Worm (Caenorhabditis elegans) whole organism, L1 larva: ENCODE data around the gene F44A2.3.
A peak's percentile ranks its signal among the peaks of the same experiment; 100 is the strongest.

Experiments
- C04F5.9 ChIP-seq: sonication (generic microtip); optimal IDR thresholded peaks from 2 replicates; lab custom pipeline; 2016; ENCODE audit warnings: missing genetic modification characterization, missing compliant biosample characterization
- C16A3.4 ChIP-seq: fragments of 150-350 bp; optimal IDR thresholded peaks from 2 replicates; lab custom pipeline; 2014; ENCODE audit warnings: missing biosample characterization, missing genetic modification characterization
- F16B12.6 ChIP-seq: fragments of 150-350 bp; optimal IDR thresholded peaks from 2 replicates; lab custom pipeline; 2014; ENCODE audit warnings: missing biosample characterization, missing genetic modification characterization
- Y116A8C.19 ChIP-seq: sonication (generic microtip); optimal IDR thresholded peaks from 2 replicates; lab custom pipeline; 2016; ENCODE audit warnings: missing compliant biosample characterization, missing genetic modification characterization, borderline replicate concordance
- aha-1 ChIP-seq: fragments of 150-350 bp; optimal IDR thresholded peaks from 2 replicates; lab custom pipeline; 2014; ENCODE audit warnings: missing biosample characterization, missing genetic modification characterization
- alr-1 ChIP-seq: fragments of 200-800 bp; sonication (Bioruptor generic); optimal IDR thresholded peaks from 2 replicates; lab custom pipeline; 2018; ENCODE audit warnings: borderline replicate concordance, mild to moderate bottlenecking, missing genetic modification characterization, missing compliant biosample characterization
- aly-2 ChIP-seq: fragments of 150-350 bp; optimal IDR thresholded peaks from 2 replicates; lab custom pipeline; 2014; ENCODE audit warnings: missing biosample characterization, missing genetic modification characterization
- ama-1 ChIP-seq: fragments of 150-350 bp; optimal IDR thresholded peaks from 2 replicates; lab custom pipeline; 2014
- blmp-1 ChIP-seq: fragments of 150-350 bp; optimal IDR thresholded peaks from 2 replicates; lab custom pipeline; 2014; ENCODE audit warnings: missing biosample characterization, missing genetic modification characterization
- ceh-63 ChIP-seq: fragments of 200-800 bp; sonication (Bioruptor generic); optimal IDR thresholded peaks from 2 replicates; lab custom pipeline; 2018; ENCODE audit warnings: mild to moderate bottlenecking, missing genetic modification characterization, missing compliant biosample characterization
- ceh-88 ChIP-seq: fragments of 200-800 bp; sonication (Bioruptor generic); IDR thresholded peaks from 2 replicates; pipeline ENCODE4 v1.3.6; 2022; ENCODE audit warnings: missing genetic modification characterization, missing compliant biosample characterization
- ceh-90 ChIP-seq: sonication (generic microtip); optimal IDR thresholded peaks from 2 replicates; lab custom pipeline; 2016; ENCODE audit warnings: missing genetic modification characterization, missing compliant biosample characterization
- dpl-1 ChIP-seq, 3 experiments: fragments of 150-350 bp in 2 of 3; sonication (generic microtip) in 1 of 3; optimal IDR thresholded peaks; 2 replicates each; lab custom pipeline; 2014 to 2017; ENCODE audit warnings: missing biosample characterization in 3 of 3, missing genetic modification characterization in 3 of 3, missing genetic modification reagents in 3 of 3
- efl-1 ChIP-seq, 4 experiments: fragments of 150-350 bp; optimal IDR thresholded peaks in 3 of 4; peaks in 1 of 4; 1 replicate in 1 of 4; 2 replicates in 3 of 4; lab custom pipeline; 2014; ENCODE audit warnings: missing biosample characterization in 2 of 4, missing genetic modification characterization in 2 of 4, missing genetic modification reagents in 2 of 4
- efl-3 ChIP-seq: fragments of 200-800 bp; sonication (Bioruptor generic); optimal IDR thresholded peaks from 2 replicates; lab custom pipeline; 2018; ENCODE audit warnings: mild to moderate bottlenecking, missing genetic modification characterization, missing compliant biosample characterization
- elt-3 ChIP-seq, 6 experiments: fragments of 150-350 bp in 1 of 6; sonication (generic microtip); optimal IDR thresholded peaks; 2 replicates each; lab custom pipeline; 2017 to 2018; ENCODE audit warnings: missing biosample characterization in 6 of 6, missing genetic modification characterization in 6 of 6, inconsistent platforms in 1 of 6
- fkh-8 ChIP-seq: sonication (generic microtip); optimal IDR thresholded peaks from 2 replicates; lab custom pipeline; 2016; ENCODE audit warnings: mild to moderate bottlenecking, missing genetic modification characterization, missing compliant biosample characterization
- grh-1 ChIP-seq: fragments of 200-800 bp; sonication (Bioruptor generic); IDR thresholded peaks from 2 replicates; pipeline ENCODE4 v1.3.6; 2022; ENCODE audit warnings: missing genetic modification reagents, missing genetic modification characterization, missing compliant biosample characterization
- isw-1 ChIP-seq: fragments of 200-800 bp; sonication (Bioruptor generic); IDR thresholded peaks from 2 replicates; pipeline ENCODE4 v1.3.6; 2022; ENCODE audit warnings: missing genetic modification characterization, missing compliant biosample characterization
- lin-39 ChIP-seq: fragments of 150-350 bp; optimal IDR thresholded peaks from 2 replicates; lab custom pipeline; 2014; ENCODE audit warnings: missing biosample characterization, missing genetic modification reagents, missing genetic modification characterization
- lsy-2 ChIP-seq, 2 experiments: fragments of 150-350 bp; optimal IDR thresholded peaks; 2 replicates each; lab custom pipeline; 2014; ENCODE audit warnings: missing biosample characterization in 2 of 2, missing genetic modification characterization in 2 of 2
- nhr-19 ChIP-seq: fragments of 200-800 bp; sonication (Bioruptor generic); conservative IDR thresholded peaks from 2 replicates; pipeline ENCODE4 v1.3.6; 2022; ENCODE audit warnings: missing genetic modification characterization, missing compliant biosample characterization
- nhr-47 ChIP-seq: sonication (generic microtip); optimal IDR thresholded peaks from 2 replicates; lab custom pipeline; 2016; ENCODE audit warnings: mild to moderate bottlenecking, missing genetic modification characterization, moderate library complexity, missing compliant biosample characterization
- nhr-71 ChIP-seq: sonication (generic microtip); optimal IDR thresholded peaks from 2 replicates; lab custom pipeline; 2016; ENCODE audit warnings: mild to moderate bottlenecking, missing genetic modification characterization, moderate library complexity, missing compliant biosample characterization
- nhr-76 ChIP-seq: sonication (generic microtip); optimal IDR thresholded peaks from 2 replicates; lab custom pipeline; 2017; ENCODE audit warnings: missing biosample characterization, missing genetic modification characterization
- nhr-85 ChIP-seq: sonication (generic microtip); peaks from one replicate; lab custom pipeline; 2016; ENCODE audit warnings: missing genetic modification characterization, inconsistent platforms, missing compliant biosample characterization
- pag-3 ChIP-seq: sonication (generic microtip); optimal IDR thresholded peaks from 2 replicates; lab custom pipeline; 2017; ENCODE audit warnings: missing genetic modification characterization, mild to moderate bottlenecking, missing compliant biosample characterization, antibody characterized with exemption, borderline replicate concordance; ENCODE audit not compliant: insufficient read depth
- pax-3 ChIP-seq: fragments of 200-800 bp; sonication (Bioruptor generic); optimal IDR thresholded peaks from 2 replicates; lab custom pipeline; 2018; ENCODE audit warnings: mild to moderate bottlenecking, missing genetic modification characterization, moderate library complexity, missing compliant biosample characterization
- rnt-1 ChIP-seq: sonication (generic microtip); optimal IDR thresholded peaks from 2 replicates; lab custom pipeline; 2016; ENCODE audit warnings: mild to moderate bottlenecking, missing genetic modification characterization, moderate library complexity, missing compliant biosample characterization
- sup-37 ChIP-seq: fragments of 200-800 bp; sonication (Bioruptor generic); optimal IDR thresholded peaks from 2 replicates; lab custom pipeline; 2018; ENCODE audit warnings: mild to moderate bottlenecking, missing genetic modification characterization, missing compliant biosample characterization
- tbx-2 ChIP-seq: sonication (generic microtip); optimal IDR thresholded peaks from 2 replicates; lab custom pipeline; 2016; ENCODE audit warnings: missing genetic modification characterization, missing compliant biosample characterization
- unc-130 ChIP-seq: fragments of 150-350 bp; optimal IDR thresholded peaks from 2 replicates; lab custom pipeline; 2017; ENCODE audit warnings: missing biosample characterization, missing genetic modification characterization, inconsistent platforms
- unc-62 ChIP-seq: fragments of 150-350 bp; optimal IDR thresholded peaks from 2 replicates; lab custom pipeline; 2014; ENCODE audit warnings: missing biosample characterization, missing genetic modification reagents, missing genetic modification characterization
- unc-86 ChIP-seq: sonication (generic microtip); optimal IDR thresholded peaks from 2 replicates; lab custom pipeline; 2016; ENCODE audit warnings: missing genetic modification characterization, missing compliant biosample characterization
- unc-98 ChIP-seq: fragments of 200-800 bp; sonication (Bioruptor generic); IDR thresholded peaks from 2 replicates; pipeline ENCODE4 v1.3.6; 2022; ENCODE audit warnings: missing genetic modification characterization, missing compliant biosample characterization
- ztf-4 ChIP-seq: fragments of 150-350 bp; optimal IDR thresholded peaks from 2 replicates; lab custom pipeline; 2014; ENCODE audit warnings: missing biosample characterization, missing genetic modification characterization

F44A2.3 gene

DNA sequence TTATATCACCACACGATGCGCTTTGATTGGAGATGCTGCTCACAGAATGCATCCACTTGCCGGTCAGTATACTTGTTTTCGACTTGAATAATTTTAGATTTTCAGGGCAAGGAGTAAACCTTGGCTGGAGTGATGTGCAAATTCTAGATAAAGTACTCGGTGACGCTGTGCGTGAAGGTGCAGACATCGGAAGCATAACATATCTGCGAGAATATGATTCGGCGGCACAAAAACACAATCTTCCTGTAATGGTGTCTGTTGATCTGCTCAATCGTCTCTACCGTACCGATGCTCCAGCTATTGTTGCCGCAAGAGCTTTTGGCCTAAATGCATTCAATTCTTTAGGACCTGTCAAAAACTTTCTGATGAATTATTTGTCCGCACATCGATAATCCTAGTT is 33.2 kb downstream of the F44A2.3 start:
- peak; percentile 15 for TF ChIP-seq ztf-4 (tag; lab: Kevin White, UChicago)
- peak; percentile 27 for TF ChIP-seq fkh-8 (tag; lab: Kevin White, UChicago)
- peak; percentile 14 to 22 for TF ChIP-seq efl-1 (optimal IDR thresholded peaks at IDR 0.05; lab: Kevin White, UChicago)
- peak in 1 of 2 experiments; percentile 0 for TF ChIP-seq efl-1 (GFP tag; optimal IDR thresholded peaks at IDR 0.05 in 1 of 2; lab: Kevin White, UChicago)
- peak; percentile 86 for TF ChIP-seq ama-1 (lab: Kevin White, UChicago)
- TF ChIP-seq elt-3 (tag; optimal IDR thresholded peaks at IDR 0.05; lab: Kevin White, UChicago): no peak
- peak; percentile 63 for TF ChIP-seq nhr-47 (tag; lab: Kevin White, UChicago)
- no peak for TF ChIP-seq pag-3 (tag; lab: Kevin White, UChicago)

- TF ChIP-seq ceh-63 (GFP tag; lab: Kevin White, UChicago) (peak; percentile 23), grh-1 (peak; percentile 56), F16B12.6 (no peak), nhr-19 (GFP tag; lab: Robert Waterston, UW) (peak; percentile 24; the same call in 1 of the 2 replicates), lsy-2 (tag; optimal IDR thresholded peaks at IDR 0.05; lab: Kevin White, UChicago) (no peak), rnt-1 (tag; lab: Kevin White, UChicago) (peak; percentile 20), unc-86 (tag; lab: Kevin White, UChicago) (peak; percentile 3), C16A3.4 (tag; lab: Kevin White, UChicago) (peak; percentile 9), nhr-71 (peak; percentile 23)
- TF ChIP-seq, all 84 proteins: peak for 7
These were observed 35.1 kb downstream of the F44A2.3 start for ce11 chrV:9340318-9340717.

DNA sequence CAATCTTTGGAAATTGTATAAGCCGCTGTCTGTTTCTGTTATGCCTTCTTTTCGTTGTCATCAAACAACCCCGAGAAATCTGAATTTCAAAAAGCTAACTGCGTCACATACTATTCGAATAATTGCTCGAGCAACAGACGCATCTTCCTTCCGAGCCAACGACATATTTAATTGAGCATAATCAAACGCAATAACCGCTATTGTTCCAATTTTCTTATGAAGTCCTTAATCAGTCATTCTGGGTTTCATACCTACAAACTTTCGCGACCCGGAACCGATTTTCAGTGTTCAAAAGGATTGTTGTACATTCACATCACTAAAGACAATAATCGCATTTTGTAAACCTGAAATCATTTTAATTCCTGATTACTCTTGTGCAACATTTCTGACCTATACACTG is 36.6 kb downstream of the F44A2.3 start:
- peak; percentile 37; the same call in 1 of the 2 replicates for TF ChIP-seq grh-1

ce11 chrV:9342282-9342681 is 37.1 kb downstream of the F44A2.3 start:
- TF ChIP-seq nhr-19 (GFP tag; lab: Robert Waterston, UW) (peak; percentile 16), grh-1 (peak; percentile 23; the same call in 1 of the 2 replicates)

- TF ChIP-seq nhr-85 (tag; lab: Kevin White, UChicago) (peak; percentile 20), nhr-19 (GFP tag; lab: Robert Waterston, UW) (0 out of 2 replicates have a peak, but pooled peaks have one; percentile 25), isw-1 (GFP tag; lab: Robert Waterston, UW) (peak; percentile 14; the same call in 1 of the 2 replicates), efl-1 (optimal IDR thresholded peaks at IDR 0.05; lab: Kevin White, UChicago) (no peak), efl-1 (GFP tag; optimal IDR thresholded peaks at IDR 0.05 in 1 of 2; lab: Kevin White, UChicago) (peak in 1 of 2 experiments; percentile 93), pax-3 (tag; lab: Kevin White, UChicago) (no peak)
These were observed 37.9 kb downstream of the F44A2.3 start for ce11 chrV:9342965-9343628.

- peak; percentile 70 for TF ChIP-seq efl-3 (GFP tag; lab: Kevin White, UChicago)
- TF ChIP-seq aha-1 (tag; lab: Kevin White, UChicago): peak; percentile 90
- peak; percentile 97 for TF ChIP-seq unc-98 (GFP tag; lab: Robert Waterston, UW)
- TF ChIP-seq pax-3 (tag; lab: Kevin White, UChicago): peak; percentile 100
- TF ChIP-seq blmp-1: peak; percentile 72
- peak; percentile 69 for TF ChIP-seq unc-130 (tag; lab: Kevin White, UChicago)
- TF ChIP-seq ama-1 (lab: Kevin White, UChicago): peak; percentile 99
- peak in 5 of 6 experiments; percentile 81 to 98 (median 90) for TF ChIP-seq elt-3 (tag; optimal IDR thresholded peaks at IDR 0.05; lab: Kevin White, UChicago)
- TF ChIP-seq fkh-8 (tag; lab: Kevin White, UChicago): peak; percentile 100
- peak; percentile 99 for TF ChIP-seq ceh-88 (GFP tag; lab: Robert Waterston, UW)
- TF ChIP-seq unc-62 (GFP tag; lab: Kevin White, UChicago): peak; percentile 90
- TF ChIP-seq dpl-1 (GFP tag; optimal IDR thresholded peaks at IDR 0.05; lab: Kevin White, UChicago): peak; percentile 78 to 85 (median 80)
- peak; percentile 89 for TF ChIP-seq C04F5.9 (tag; lab: Kevin White, UChicago)
- TF ChIP-seq nhr-19 (GFP tag; lab: Robert Waterston, UW): peak; percentile 98
- peak; percentile 98 for TF ChIP-seq sup-37 (GFP tag; lab: Kevin White, UChicago)
- TF ChIP-seq aly-2: peak; percentile 86
- TF ChIP-seq lin-39 (tag; lab: Kevin White, UChicago): peak; percentile 86
- peak; percentile 99 for TF ChIP-seq tbx-2
- no peak for TF ChIP-seq alr-1 (tag; lab: Kevin White, UChicago)
- TF ChIP-seq Y116A8C.19: peak; percentile 44
- peak; percentile 85 for TF ChIP-seq nhr-76 (tag; lab: Kevin White, UChicago)
- TF ChIP-seq ceh-90: peak; percentile 35
These were observed 38.7 kb downstream of the F44A2.3 start, which contains the start of gene tos-1 for ce11 chrV:9343629-9344624. Gene tos-1, minus strand, starts transcription at chrV:9344203.
